Fruit fly (Drosophila melanogaster): ENCODE measurements around the gene CG12971.
A peak's percentile ranks its signal among the peaks of the same experiment; 100 is the strongest.

CG12971 gene

dm6 chr3L:21356395-21356794, at the start of gene CG12971:
Gene CG12971, minus strand, starts transcription at chr3L:21356495.
- no peak for TF ChIP-seq noc (tag; optimal IDR thresholded peaks at IDR 0.05)

dm6 chr3L:21402552-21402951, 46.3 kb upstream of the CG12971 start:
- TF ChIP-seq noc (tag; optimal IDR thresholded peaks at IDR 0.05): no peak

dm6 chr3L:21400206-21400605, 43.9 kb upstream of the CG12971 start:
- peak; percentile 32 for TF ChIP-seq noc (tag; optimal IDR thresholded peaks at IDR 0.05)

dm6 chr3L:21398156-21398555, 41.9 kb upstream of the CG12971 start:
- TF ChIP-seq noc (tag; optimal IDR thresholded peaks at IDR 0.05): no peak

- no peak for TF ChIP-seq noc (tag; optimal IDR thresholded peaks at IDR 0.05)
Measured at dm6 chr3L:21390431-21390830, 34.1 kb upstream of the CG12971 start.

- no peak for TF ChIP-seq noc (tag; optimal IDR thresholded peaks at IDR 0.05)
Measured at dm6 chr3L:21389758-21390157, 33.5 kb upstream of the CG12971 start.

dm6 chr3L:21388824-21389223, 32.5 kb upstream of the CG12971 start:
- TF ChIP-seq noc (tag; optimal IDR thresholded peaks at IDR 0.05): no peak

dm6 chr3L:21386917-21387316, 30.6 kb upstream of the CG12971 start:
- no peak for TF ChIP-seq noc (tag; optimal IDR thresholded peaks at IDR 0.05)

- TF ChIP-seq noc (tag; optimal IDR thresholded peaks at IDR 0.05): no peak
Measured at dm6 chr3L:21385699-21386098, 29.4 kb upstream of the CG12971 start.

- peak; percentile 75 for TF ChIP-seq noc (tag; optimal IDR thresholded peaks at IDR 0.05)
Measured at dm6 chr3L:21383440-21383839, 27.1 kb upstream of the CG12971 start.

dm6 chr3L:21382158-21382610, 25.9 kb upstream of the CG12971 start, which contains the start of gene rgn:
Gene rgn, plus strand, starts transcription at chr3L:21382501.
- TF ChIP-seq noc (tag; optimal IDR thresholded peaks at IDR 0.05): peak; percentile 54

- no peak for TF ChIP-seq noc (tag; optimal IDR thresholded peaks at IDR 0.05)
Measured at dm6 chr3L:21381746-21382145, 25.5 kb upstream of the CG12971 start.

- no peak for TF ChIP-seq noc (tag; optimal IDR thresholded peaks at IDR 0.05)
Measured at dm6 chr3L:21380581-21381175, 24.4 kb upstream of the CG12971 start.

dm6 chr3L:21380126-21380525, 23.8 kb upstream of the CG12971 start:
- TF ChIP-seq noc (tag; optimal IDR thresholded peaks at IDR 0.05): no peak

dm6 chr3L:21371230-21371629, 14.9 kb upstream of the CG12971 start:
- TF ChIP-seq noc (tag; optimal IDR thresholded peaks at IDR 0.05): no peak

dm6 chr3L:21363926-21364537, 7.7 kb upstream of the CG12971 start:
- TF ChIP-seq noc (tag; optimal IDR thresholded peaks at IDR 0.05): no peak

dm6 chr3L:21359879-21360278, 3.6 kb upstream of the CG12971 start, which contains the start of gene CG32440:
Gene CG32440, plus strand, starts transcription at chr3L:21360179.
- TF ChIP-seq noc (tag; optimal IDR thresholded peaks at IDR 0.05): no peak

dm6 chr3L:21357383-21357782, 1.1 kb upstream of the CG12971 start, which contains the start of gene CG32437:
Gene CG32437, plus strand, starts transcription at chr3L:21357683.
- TF ChIP-seq noc (tag; optimal IDR thresholded peaks at IDR 0.05): no peak
